Fruit fly (Drosophila melanogaster) whole organism: Measurements from ENCODE around the gene CG13850.
A peak's percentile ranks its signal among the peaks of the same experiment; 100 is the strongest.

Experiments used
- CG8478 ChIP-seq: fragments of >200 bp; optimal IDR thresholded peaks from 2 replicates; lab custom pipeline; 2018; ENCODE audit warnings: inconsistent platforms
- Dll ChIP-seq: fragments of >200 bp; optimal IDR thresholded peaks from 2 replicates; lab custom pipeline; 2017
- EcR ChIP-seq, 2 experiments: fragments of >200 bp; optimal IDR thresholded peaks; 2 replicates each; lab custom pipeline; 2017; ENCODE audit warnings: missing biosample characterization in 2 of 2, missing genetic modification characterization in 2 of 2, missing genetic modification reagents in 2 of 2
- pan ChIP-seq: fragments of >200 bp; optimal IDR thresholded peaks from 2 replicates; lab custom pipeline; 2017
- psq ChIP-seq: fragments of >200 bp; optimal IDR thresholded peaks from 2 replicates; lab custom pipeline; 2017
- usp ChIP-seq: fragments of >200 bp; optimal IDR thresholded peaks from 2 replicates; lab custom pipeline; 2017; ENCODE audit warnings: missing biosample characterization, missing genetic modification characterization, mixed read lengths

CG13850 gene

dm6 chr3R:22410537-22411360 lies at the start of gene CG13850, which contains the start of gene lqfR:
Gene CG13850 (minus strand): TSS chr3R:22410915.
Gene lqfR (plus strand): TSS chr3R:22411301.
- TF ChIP-seq EcR (GFP tag; optimal IDR thresholded peaks at IDR 0.05; lab: Kevin White, UChicago) (no peak), psq (no peak)

- no peak for TF ChIP-seq pan
- no peak for TF ChIP-seq psq
Measured at dm6 chr3R:22456007-22456406, 45.3 kb upstream of the CG13850 start.

DNA sequence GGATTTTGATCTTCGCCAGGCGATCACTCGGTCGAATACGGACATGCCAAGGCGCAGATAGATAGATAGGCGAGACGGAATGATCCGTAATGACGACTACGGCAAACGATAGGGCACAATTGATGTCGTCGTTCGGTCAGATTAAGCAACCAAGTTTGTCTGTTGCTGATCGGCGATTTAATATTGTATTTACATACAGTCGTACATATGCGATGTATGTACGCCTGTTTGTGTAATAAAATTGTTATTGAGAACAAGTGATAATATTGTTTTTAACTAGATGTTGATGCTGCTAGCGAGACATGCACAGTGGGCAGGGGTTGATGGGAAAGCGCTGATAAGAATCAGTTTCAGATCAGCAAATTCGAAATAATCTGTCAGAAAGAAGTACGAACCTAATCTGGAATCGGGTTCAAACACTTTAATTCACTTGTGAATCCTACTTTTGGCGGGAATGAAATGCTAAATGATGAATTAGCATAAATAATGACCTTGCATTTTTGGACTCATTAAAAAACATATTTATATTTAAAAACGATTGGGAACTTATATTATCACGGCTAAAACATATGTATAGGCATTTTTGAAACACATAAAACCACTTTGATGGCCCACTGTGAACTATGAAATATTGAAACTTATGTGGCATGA lies 44.7 kb upstream of the CG13850 start:
- TF ChIP-seq EcR (GFP tag; optimal IDR thresholded peaks at IDR 0.05; lab: Kevin White, UChicago) = no peak
- no peak for TF ChIP-seq psq
- TF ChIP-seq CG8478 (lab: Kevin White, UChicago) = no peak
- no peak for TF ChIP-seq pan
- no peak for TF ChIP-seq Dll (lab: Kevin White, UChicago)
- no peak for TF ChIP-seq usp (GFP tag; lab: Kevin White, UChicago)

DNA sequence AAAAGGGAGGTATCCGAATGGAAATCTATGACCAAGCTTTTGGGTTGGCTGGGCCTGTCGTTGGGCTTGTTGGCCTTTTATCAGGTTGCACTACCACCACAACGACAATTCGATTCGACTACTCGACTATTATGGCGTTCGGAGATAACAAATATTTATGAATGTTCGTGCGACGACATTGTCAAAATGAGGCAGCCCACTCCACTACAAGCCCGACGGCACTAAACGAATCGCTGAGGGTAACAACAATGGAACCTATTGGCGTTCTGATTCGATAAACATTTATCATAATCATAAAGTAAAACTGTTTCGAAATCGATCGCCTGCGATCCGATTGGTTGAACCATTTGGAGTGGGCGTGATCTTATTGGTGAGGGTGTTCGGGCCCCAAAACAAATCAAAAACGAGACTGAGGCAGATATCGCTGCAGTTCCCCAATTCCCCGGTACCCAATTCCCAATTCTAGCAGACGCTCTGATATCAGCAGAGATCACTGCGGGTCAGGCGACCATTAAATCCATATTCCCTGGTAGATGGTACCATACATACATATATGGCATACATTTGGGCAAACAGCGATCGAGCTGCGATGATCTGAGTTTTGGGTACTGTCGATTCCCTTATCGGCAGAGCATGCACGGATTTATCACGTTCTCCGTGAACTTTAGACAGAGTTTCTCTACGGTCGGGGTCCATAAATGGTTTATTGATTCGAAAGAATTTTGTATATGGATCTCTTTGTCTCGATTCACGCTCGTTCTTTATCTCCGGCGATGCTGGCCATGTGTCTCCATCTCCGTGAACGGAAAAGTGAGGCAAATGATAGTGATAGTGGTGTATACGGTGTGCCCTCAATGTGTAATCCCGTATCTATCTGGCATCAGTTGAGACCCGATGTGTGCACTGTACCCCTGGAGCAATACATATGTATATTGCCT lies 44.0 kb upstream of the CG13850 start:
- TF ChIP-seq CG8478 (lab: Kevin White, UChicago) (no peak), usp (GFP tag; lab: Kevin White, UChicago) (no peak), pan (no peak), psq (no peak), EcR (GFP tag; optimal IDR thresholded peaks at IDR 0.05; lab: Kevin White, UChicago) (no peak), Dll (lab: Kevin White, UChicago) (no peak)

- no peak for TF ChIP-seq CG8478 (lab: Kevin White, UChicago)
- TF ChIP-seq psq = no peak
- TF ChIP-seq usp (GFP tag; lab: Kevin White, UChicago) = no peak
- no peak for TF ChIP-seq Dll (lab: Kevin White, UChicago)
- TF ChIP-seq EcR (GFP tag; optimal IDR thresholded peaks at IDR 0.05; lab: Kevin White, UChicago) = no peak
- TF ChIP-seq pan = no peak
Measured at dm6 chr3R:22449871-22450424, 39.2 kb upstream of the CG13850 start.

dm6 chr3R:22447874-22448254 lies 37.1 kb upstream of the CG13850 start, which contains the start of gene CG34376:
Gene CG34376 (plus strand): TSS chr3R:22448099.
- TF ChIP-seq CG8478 (lab: Kevin White, UChicago) (no peak), psq (peak; percentile 61)

dm6 chr3R:22447195-22447873 lies 36.6 kb upstream of the CG13850 start, which contains the start of gene CG34288:
Gene CG34288 (minus strand): TSS chr3R:22447263.
- TF ChIP-seq CG8478 (lab: Kevin White, UChicago) (no peak), EcR (GFP tag; optimal IDR thresholded peaks at IDR 0.05; lab: Kevin White, UChicago) (no peak), usp (GFP tag; lab: Kevin White, UChicago) (no peak), psq (no peak), Dll (lab: Kevin White, UChicago) (no peak), pan (no peak)

dm6 chr3R:22446493-22446892 lies 35.8 kb upstream of the CG13850 start, which contains the start of gene CG12499:
Gene CG12499 (minus strand): TSS chr3R:22446587.
- no peak for TF ChIP-seq pan
- TF ChIP-seq Dll (lab: Kevin White, UChicago) = no peak
- TF ChIP-seq CG8478 (lab: Kevin White, UChicago) = no peak
- TF ChIP-seq psq = no peak

DNA sequence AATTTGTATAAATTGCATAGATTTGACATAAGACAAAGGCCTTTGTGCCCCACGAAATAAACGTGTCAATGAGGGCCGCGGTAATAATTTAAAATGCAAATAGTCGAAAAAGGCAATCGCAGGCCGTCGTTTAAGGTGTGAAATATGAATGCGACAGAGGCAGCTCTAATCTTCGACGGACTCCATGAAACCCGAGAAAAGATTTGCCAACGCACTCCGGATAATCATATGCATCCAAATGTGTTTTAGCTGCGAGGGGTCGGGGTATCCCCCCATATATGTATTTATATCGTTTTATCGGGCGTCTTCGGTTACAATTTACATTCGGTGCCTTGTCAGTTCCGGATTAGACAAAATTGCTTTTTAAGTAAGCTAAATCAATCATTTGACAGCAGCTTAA lies 27.6 kb upstream of the CG13850 start:
- TF ChIP-seq CG8478 (lab: Kevin White, UChicago) (no peak), EcR (GFP tag; optimal IDR thresholded peaks at IDR 0.05; lab: Kevin White, UChicago) (no peak), usp (GFP tag; lab: Kevin White, UChicago) (no peak), Dll (lab: Kevin White, UChicago) (no peak), pan (no peak), psq (no peak)

DNA sequence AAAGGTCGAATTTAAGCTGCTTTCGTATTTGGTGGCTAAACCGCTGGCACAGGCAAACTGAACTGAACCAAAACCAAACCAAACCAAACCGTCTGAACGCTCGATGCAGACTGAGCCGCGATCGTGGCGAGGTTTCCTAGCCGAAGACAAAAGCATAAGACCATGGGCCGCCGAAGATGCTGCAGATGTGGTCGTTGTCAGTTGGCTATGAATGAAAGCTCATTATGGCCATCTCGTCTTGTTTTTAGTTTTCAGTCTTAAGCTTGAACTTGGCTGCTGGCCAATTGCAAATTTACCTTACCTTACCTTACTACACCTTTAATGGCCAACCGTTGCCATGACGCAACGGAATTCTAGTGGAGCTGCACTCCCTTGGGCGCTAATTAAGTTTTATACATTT lies 25.3 kb upstream of the CG13850 start, which contains the start of gene CG13847:
Gene CG13847 (minus strand): TSS at position 101 of the 400 bp plus-strand sequence.
- no peak for TF ChIP-seq Dll (lab: Kevin White, UChicago)
- TF ChIP-seq usp (GFP tag; lab: Kevin White, UChicago) = no peak
- TF ChIP-seq pan = no peak
- TF ChIP-seq psq = no peak
- TF ChIP-seq CG8478 (lab: Kevin White, UChicago) = no peak
- TF ChIP-seq EcR (GFP tag; optimal IDR thresholded peaks at IDR 0.05; lab: Kevin White, UChicago) = no peak

DNA sequence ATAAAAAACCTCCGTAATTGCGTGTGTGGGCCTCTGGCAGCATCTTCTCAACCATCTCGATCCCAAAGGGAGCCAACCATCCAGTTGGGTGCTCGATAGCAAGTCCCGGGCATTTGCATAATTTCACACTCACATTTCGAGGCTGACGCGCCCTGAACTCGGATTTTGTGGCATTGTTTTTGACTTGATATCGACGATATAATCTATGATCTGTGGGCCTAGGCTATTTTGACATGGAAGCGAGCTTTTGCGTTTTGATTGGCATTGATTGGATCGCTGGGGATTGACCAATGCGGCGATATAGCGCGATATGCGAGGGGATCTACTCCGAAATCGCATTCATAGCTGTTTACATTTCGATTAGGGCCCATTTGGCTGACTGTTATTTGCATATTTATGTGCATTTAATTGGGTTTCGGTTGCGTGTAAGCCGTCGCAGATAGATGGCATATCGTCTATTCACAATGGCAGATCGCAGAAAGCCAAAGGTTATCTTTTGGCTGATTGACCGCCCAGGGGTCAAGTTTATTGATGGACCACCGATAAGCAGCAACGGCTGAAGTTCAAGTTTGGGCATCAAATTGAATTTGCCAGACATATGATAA lies 21.6 kb upstream of the CG13850 start:
- TF ChIP-seq usp (GFP tag; lab: Kevin White, UChicago) (no peak), Dll (lab: Kevin White, UChicago) (no peak), CG8478 (lab: Kevin White, UChicago) (no peak), psq (no peak), EcR (GFP tag; optimal IDR thresholded peaks at IDR 0.05; lab: Kevin White, UChicago) (no peak), pan (no peak)
